Worm (Caenorhabditis elegans) whole organism, L1 larva: ENCODE data around the gene pmp-1.

Experiments
- C34B4.2 ChIP-seq: sonication (generic microtip); optimal IDR thresholded peaks from 2 replicates; lab custom pipeline; 2017; ENCODE audit warnings: mild to moderate bottlenecking, missing genetic modification characterization, missing compliant biosample characterization
- F16B12.6 ChIP-seq: fragments of 150-350 bp; optimal IDR thresholded peaks from 2 replicates; lab custom pipeline; 2014; ENCODE audit warnings: missing biosample characterization, missing genetic modification characterization
- Y116A8C.19 ChIP-seq: sonication (generic microtip); optimal IDR thresholded peaks from 2 replicates; lab custom pipeline; 2016; ENCODE audit warnings: missing compliant biosample characterization, missing genetic modification characterization, borderline replicate concordance
- aha-1 ChIP-seq: fragments of 150-350 bp; optimal IDR thresholded peaks from 2 replicates; lab custom pipeline; 2014; ENCODE audit warnings: missing biosample characterization, missing genetic modification characterization
- alr-1 ChIP-seq: fragments of 200-800 bp; sonication (Bioruptor generic); optimal IDR thresholded peaks from 2 replicates; lab custom pipeline; 2018; ENCODE audit warnings: borderline replicate concordance, mild to moderate bottlenecking, missing genetic modification characterization, missing compliant biosample characterization
- aly-2 ChIP-seq: fragments of 150-350 bp; optimal IDR thresholded peaks from 2 replicates; lab custom pipeline; 2014; ENCODE audit warnings: missing biosample characterization, missing genetic modification characterization
- blmp-1 ChIP-seq: fragments of 150-350 bp; optimal IDR thresholded peaks from 2 replicates; lab custom pipeline; 2014; ENCODE audit warnings: missing biosample characterization, missing genetic modification characterization
- ceh-8 ChIP-seq: fragments of 200-800 bp; sonication (Bioruptor generic); optimal IDR thresholded peaks from 2 replicates; lab custom pipeline; 2018; ENCODE audit warnings: mild to moderate bottlenecking, missing genetic modification characterization, moderate library complexity, missing compliant biosample characterization
- ceh-88 ChIP-seq: fragments of 200-800 bp; sonication (Bioruptor generic); IDR thresholded peaks from 2 replicates; pipeline ENCODE4 v1.3.6; 2022; ENCODE audit warnings: missing genetic modification characterization, missing compliant biosample characterization
- ces-1 ChIP-seq: fragments of 150-350 bp; optimal IDR thresholded peaks from 2 replicates; lab custom pipeline; 2014; ENCODE audit warnings: missing biosample characterization, missing genetic modification reagents, missing genetic modification characterization
- dpl-1 ChIP-seq, 3 experiments: fragments of 150-350 bp in 2 of 3; sonication (generic microtip) in 1 of 3; optimal IDR thresholded peaks; 2 replicates each; lab custom pipeline; 2014 to 2017; ENCODE audit warnings: missing biosample characterization in 3 of 3, missing genetic modification characterization in 3 of 3, missing genetic modification reagents in 3 of 3
- dsc-1 ChIP-seq: sonication (generic microtip); optimal IDR thresholded peaks from 2 replicates; lab custom pipeline; 2016; ENCODE audit warnings: mild to moderate bottlenecking, missing genetic modification characterization, missing compliant biosample characterization
- efl-1 ChIP-seq, 4 experiments: fragments of 150-350 bp; optimal IDR thresholded peaks in 3 of 4; peaks in 1 of 4; 1 replicate in 1 of 4; 2 replicates in 3 of 4; lab custom pipeline; 2014; ENCODE audit warnings: missing biosample characterization in 2 of 4, missing genetic modification characterization in 2 of 4, missing genetic modification reagents in 2 of 4
- efl-3 ChIP-seq: fragments of 200-800 bp; sonication (Bioruptor generic); optimal IDR thresholded peaks from 2 replicates; lab custom pipeline; 2018; ENCODE audit warnings: mild to moderate bottlenecking, missing genetic modification characterization, missing compliant biosample characterization
- egl-27 ChIP-seq, 2 experiments: fragments of 150-350 bp in 1 of 2; sonication (generic microtip); optimal IDR thresholded peaks; 3 replicates each; lab custom pipeline; 2017 to 2018; ENCODE audit warnings: missing biosample characterization in 2 of 2, missing genetic modification characterization in 2 of 2, missing genetic modification reagents in 2 of 2
- elt-2 ChIP-seq: sonication (generic microtip); optimal IDR thresholded peaks from 2 replicates; lab custom pipeline; 2016; ENCODE audit warnings: missing genetic modification characterization, mild to moderate bottlenecking, inconsistent platforms, missing compliant biosample characterization, missing genetic modification reagents
- elt-3 ChIP-seq, 6 experiments: fragments of 150-350 bp in 1 of 6; sonication (generic microtip); optimal IDR thresholded peaks; 2 replicates each; lab custom pipeline; 2017 to 2018; ENCODE audit warnings: missing biosample characterization in 6 of 6, missing genetic modification characterization in 6 of 6, inconsistent platforms in 1 of 6
- ets-5 ChIP-seq: fragments of 200-800 bp; sonication (Bioruptor generic); IDR thresholded peaks from 2 replicates; pipeline ENCODE4 v1.3.6; 2022; ENCODE audit warnings: missing genetic modification characterization, missing compliant biosample characterization
- fkh-10 ChIP-seq: sonication (generic microtip); optimal IDR thresholded peaks from 2 replicates; lab custom pipeline; 2017; ENCODE audit warnings: missing biosample characterization, missing genetic modification reagents, missing genetic modification characterization
- grh-1 ChIP-seq: fragments of 200-800 bp; sonication (Bioruptor generic); IDR thresholded peaks from 2 replicates; pipeline ENCODE4 v1.3.6; 2022; ENCODE audit warnings: missing genetic modification reagents, missing genetic modification characterization, missing compliant biosample characterization
- hlh-17 ChIP-seq: fragments of 200-800 bp; sonication (Bioruptor generic); optimal IDR thresholded peaks from 2 replicates; lab custom pipeline; 2018; ENCODE audit warnings: missing genetic modification characterization, mild to moderate bottlenecking, missing compliant biosample characterization, moderate library complexity, borderline replicate concordance
- hlh-4 ChIP-seq: sonication (generic microtip); optimal IDR thresholded peaks from 2 replicates; lab custom pipeline; 2016; ENCODE audit warnings: mild to moderate bottlenecking, missing genetic modification characterization, missing compliant biosample characterization
- lin-13 ChIP-seq: fragments of 150-350 bp; optimal IDR thresholded peaks from 2 replicates; lab custom pipeline; 2014; ENCODE audit warnings: missing biosample characterization, missing genetic modification reagents, missing genetic modification characterization
- lin-14 ChIP-seq: fragments of 200-800 bp; sonication (Bioruptor generic); optimal IDR thresholded peaks from 2 replicates; lab custom pipeline; 2018; ENCODE audit warnings: mild to moderate bottlenecking, missing genetic modification characterization, moderate library complexity, missing compliant biosample characterization
- lin-15B ChIP-seq: fragments of 150-350 bp; sonication (generic microtip); optimal IDR thresholded peaks from 3 replicates; lab custom pipeline; 2014; ENCODE audit warnings: missing biosample characterization, missing genetic modification characterization
- lin-35 ChIP-seq, 2 experiments: fragments of 150-350 bp; optimal IDR thresholded peaks; 2 replicates each; lab custom pipeline; 2014; ENCODE audit warnings: missing biosample characterization in 2 of 2, missing genetic modification characterization in 2 of 2, missing genetic modification reagents in 2 of 2
- lin-39 ChIP-seq: fragments of 150-350 bp; optimal IDR thresholded peaks from 2 replicates; lab custom pipeline; 2014; ENCODE audit warnings: missing biosample characterization, missing genetic modification reagents, missing genetic modification characterization
- lsy-2 ChIP-seq, 2 experiments: fragments of 150-350 bp; optimal IDR thresholded peaks; 2 replicates each; lab custom pipeline; 2014; ENCODE audit warnings: missing biosample characterization in 2 of 2, missing genetic modification characterization in 2 of 2
- mab-9 ChIP-seq: fragments of 200-800 bp; sonication (Bioruptor generic); IDR thresholded peaks from 2 replicates; pipeline ENCODE4 v1.3.6; 2022; ENCODE audit warnings: missing genetic modification reagents, missing genetic modification characterization, missing compliant biosample characterization
- nhr-12 ChIP-seq: sonication (generic microtip); optimal IDR thresholded peaks from 2 replicates; lab custom pipeline; 2017; ENCODE audit warnings: missing biosample characterization, missing genetic modification characterization
- nhr-20 ChIP-seq: sonication (generic microtip); optimal IDR thresholded peaks from 2 replicates; lab custom pipeline; 2016; ENCODE audit warnings: mild to moderate bottlenecking, missing genetic modification characterization, missing compliant biosample characterization
- nhr-237 ChIP-seq: fragments of 150-350 bp; optimal IDR thresholded peaks from 2 replicates; lab custom pipeline; 2014; ENCODE audit warnings: missing biosample characterization, missing genetic modification characterization
- nhr-76 ChIP-seq: sonication (generic microtip); optimal IDR thresholded peaks from 2 replicates; lab custom pipeline; 2017; ENCODE audit warnings: missing biosample characterization, missing genetic modification characterization
- nhr-77 ChIP-seq: fragments of 150-350 bp; optimal IDR thresholded peaks from 2 replicates; lab custom pipeline; 2014; ENCODE audit warnings: missing biosample characterization, missing genetic modification characterization
- nhr-85 ChIP-seq: sonication (generic microtip); peaks from one replicate; lab custom pipeline; 2016; ENCODE audit warnings: missing genetic modification characterization, inconsistent platforms, missing compliant biosample characterization
- nhr-90 ChIP-seq: sonication (generic microtip); optimal IDR thresholded peaks from 2 replicates; lab custom pipeline; 2016; ENCODE audit warnings: mild to moderate bottlenecking, missing genetic modification characterization, missing compliant biosample characterization; ENCODE audit not compliant: poor library complexity
- pax-3 ChIP-seq: fragments of 200-800 bp; sonication (Bioruptor generic); optimal IDR thresholded peaks from 2 replicates; lab custom pipeline; 2018; ENCODE audit warnings: mild to moderate bottlenecking, missing genetic modification characterization, moderate library complexity, missing compliant biosample characterization
- skn-1 ChIP-seq: fragments of 150-350 bp; optimal IDR thresholded peaks from 2 replicates; lab custom pipeline; 2014; ENCODE audit warnings: missing biosample characterization, missing genetic modification characterization
- snpc-4 ChIP-seq: fragments of 150-350 bp; optimal IDR thresholded peaks from 2 replicates; lab custom pipeline; 2014; ENCODE audit warnings: missing biosample characterization, missing genetic modification characterization
- swsn-7 ChIP-seq: sonication (generic microtip); optimal IDR thresholded peaks from 2 replicates; lab custom pipeline; 2016; ENCODE audit warnings: missing genetic modification characterization, missing compliant biosample characterization
- tbx-2 ChIP-seq: sonication (generic microtip); optimal IDR thresholded peaks from 2 replicates; lab custom pipeline; 2016; ENCODE audit warnings: missing genetic modification characterization, missing compliant biosample characterization
- unc-30 ChIP-seq: sonication (generic microtip); optimal IDR thresholded peaks from 2 replicates; lab custom pipeline; 2017; ENCODE audit warnings: missing biosample characterization, missing genetic modification characterization
- unc-98 ChIP-seq: fragments of 200-800 bp; sonication (Bioruptor generic); IDR thresholded peaks from 2 replicates; pipeline ENCODE4 v1.3.6; 2022; ENCODE audit warnings: missing genetic modification characterization, missing compliant biosample characterization
- vab-15 ChIP-seq: sonication (generic microtip); optimal IDR thresholded peaks from 2 replicates; lab custom pipeline; 2017; ENCODE audit warnings: missing genotype, mild to moderate bottlenecking, missing genetic modification characterization, missing compliant biosample characterization
- ztf-11 ChIP-seq, 2 experiments: sonication (generic microtip); optimal IDR thresholded peaks; 2 replicates each; lab custom pipeline; 2016 to 2017; ENCODE audit warnings: missing genetic modification characterization in 2 of 2, missing biosample characterization in 1 of 2, missing compliant biosample characterization in 1 of 2

The pmp-1 gene

ce11 chrII:6928416-6928815 is 44.9 kb upstream of the pmp-1 start, which contains the start of gene flcn-1 (continued):
- peak; percentile 7 for TF ChIP-seq dsc-1
- peak; percentile 40 for TF ChIP-seq tbx-2
- peak; percentile 41 for TF ChIP-seq nhr-90 (tag; lab: Kevin White, UChicago)
- TF ChIP-seq snpc-4 (tag; lab: Kevin White, UChicago), result peak; percentile 15
- TF ChIP-seq dpl-1 (GFP tag; optimal IDR thresholded peaks at IDR 0.05; lab: Kevin White, UChicago), result peak in 2 of 3 experiments; percentile 10 to 37
- TF ChIP-seq nhr-85, result peak; percentile 52
- TF ChIP-seq, all 84 proteins: peak for 33

ce11 chrII:6927603-6928002 is 44.0 kb upstream of the pmp-1 start, which contains the start of gene F22D3.4:
Gene F22D3.4, minus strand, starts transcription at chrII:6927603.
- no peak for TF ChIP-seq ceh-88 (GFP tag; lab: Robert Waterston, UW)
- TF ChIP-seq lin-35 (GFP tag; optimal IDR thresholded peaks at IDR 0.05; lab: Kevin White, UChicago), result peak in 1 of 2 experiments; percentile 30
- TF ChIP-seq blmp-1 (tag; lab: Kevin White, UChicago), result peak; percentile 14

ce11 chrII:6927034-6927433 is 43.5 kb upstream of the pmp-1 start:
- TF ChIP-seq nhr-85 (no peak), ztf-11 (tag; optimal IDR thresholded peaks at IDR 0.05; lab: Kevin White, UChicago) (peak in 1 of 2 experiments; percentile 10), lin-39 (tag; lab: Kevin White, UChicago) (no peak), hlh-4 (peak; percentile 33), alr-1 (tag; lab: Kevin White, UChicago) (no peak), fkh-10 (no peak), efl-3 (GFP tag; lab: Kevin White, UChicago) (no peak), ets-5 (GFP tag; lab: Robert Waterston, UW) (no peak), elt-3 (tag; optimal IDR thresholded peaks at IDR 0.05; lab: Kevin White, UChicago) (no peak), unc-98 (GFP tag; lab: Robert Waterston, UW) (no peak), nhr-76 (tag; lab: Kevin White, UChicago) (no peak), lin-15B (tag; lab: Kevin White, UChicago) (no peak), ceh-88 (GFP tag; lab: Robert Waterston, UW) (no peak), vab-15 (tag; lab: Kevin White, UChicago) (no peak), nhr-77 (tag; lab: Kevin White, UChicago) (no peak), nhr-20 (no peak)

- TF ChIP-seq grh-1 (GFP tag; lab: Robert Waterston, UW), result no peak
- TF ChIP-seq lin-13 (GFP tag; lab: Kevin White, UChicago), result peak; percentile 63
- no peak for TF ChIP-seq unc-98 (GFP tag; lab: Robert Waterston, UW)
- peak; percentile 67 for TF ChIP-seq swsn-7
- peak; percentile 59 to 74 for TF ChIP-seq efl-1 (optimal IDR thresholded peaks at IDR 0.05; lab: Kevin White, UChicago)
- TF ChIP-seq efl-1 (GFP tag; optimal IDR thresholded peaks at IDR 0.05 in 1 of 2; lab: Kevin White, UChicago), result peak; percentile 39 to 93
- peak; percentile 93 for TF ChIP-seq lin-14 (GFP tag; lab: Kevin White, UChicago)
- peak; percentile 29 to 51 (median 32) for TF ChIP-seq dpl-1 (GFP tag; optimal IDR thresholded peaks at IDR 0.05; lab: Kevin White, UChicago)
- peak; percentile 35 for TF ChIP-seq elt-2
- TF ChIP-seq aly-2 (tag; lab: Kevin White, UChicago), result no peak
- TF ChIP-seq nhr-237 (tag; lab: Kevin White, UChicago), result no peak
- TF ChIP-seq blmp-1 (tag; lab: Kevin White, UChicago), result peak; percentile 96
- TF ChIP-seq C34B4.2 (tag; lab: Kevin White, UChicago), result no peak
- peak; percentile 76 for TF ChIP-seq skn-1 (tag; lab: Kevin White, UChicago)
- TF ChIP-seq pax-3 (tag; lab: Kevin White, UChicago), result no peak
- TF ChIP-seq egl-27 (tag; optimal IDR thresholded peaks at IDR 0.05; lab: Kevin White, UChicago), result peak in 1 of 2 experiments; percentile 36
- no peak for TF ChIP-seq efl-3 (GFP tag; lab: Kevin White, UChicago)
- no peak for TF ChIP-seq alr-1 (tag; lab: Kevin White, UChicago)
- no peak for TF ChIP-seq aha-1 (tag; lab: Kevin White, UChicago)
- no peak for TF ChIP-seq snpc-4 (tag; lab: Kevin White, UChicago)
- no peak for TF ChIP-seq lin-39 (tag; lab: Kevin White, UChicago)
- TF ChIP-seq lsy-2 (tag; optimal IDR thresholded peaks at IDR 0.05; lab: Kevin White, UChicago), result peak; percentile 26 to 77
- TF ChIP-seq F16B12.6 (tag; lab: Kevin White, UChicago), result no peak
- TF ChIP-seq mab-9, result no peak
- TF ChIP-seq hlh-17 (GFP tag; lab: Kevin White, UChicago), result no peak
- TF ChIP-seq ceh-8 (GFP tag; lab: Kevin White, UChicago), result no peak
- TF ChIP-seq Y116A8C.19, result no peak
- no peak for TF ChIP-seq nhr-12 (tag; lab: Kevin White, UChicago)
- TF ChIP-seq ces-1 (GFP tag; lab: Kevin White, UChicago), result no peak
- TF ChIP-seq nhr-76 (tag; lab: Kevin White, UChicago), result no peak
- TF ChIP-seq unc-30 (tag; lab: Kevin White, UChicago), result no peak
Measured at ce11 chrII:6926488-6926887, 42.9 kb upstream of the pmp-1 start.
